Worm (Caenorhabditis elegans) whole organism, mixed stage, embryonic: ENCODE results near the gene F22B8.7.

Experiments used
- M03D4.4 ChIP-seq: sonication (generic microtip); optimal IDR thresholded peaks from 2 replicates; lab custom pipeline; 2017; ENCODE audit warnings: mild to moderate bottlenecking, missing genetic modification characterization, missing compliant biosample characterization
- ceh-43 ChIP-seq: fragments of 200-800 bp; sonication (Bioruptor generic); optimal IDR thresholded peaks from 2 replicates; lab custom pipeline; 2018; ENCODE audit warnings: mild to moderate bottlenecking, missing genetic modification characterization, moderate library complexity, missing compliant biosample characterization
- drap-1 ChIP-seq: fragments of 200-800 bp; sonication (Bioruptor generic); optimal IDR thresholded peaks from 3 replicates; lab custom pipeline; 2018; ENCODE audit warnings: mild to moderate bottlenecking, missing genetic modification characterization, missing compliant biosample characterization
- elt-1 ChIP-seq: sonication (generic microtip); optimal IDR thresholded peaks from 2 replicates; lab custom pipeline; 2017; ENCODE audit warnings: missing genetic modification characterization, mild to moderate bottlenecking, missing compliant biosample characterization, antibody characterized with exemption, moderate library complexity, borderline replicate concordance; ENCODE audit not compliant: insufficient read depth
- nhr-12 ChIP-seq: fragments of 150-350 bp; optimal IDR thresholded peaks from 2 replicates; lab custom pipeline; 2014; ENCODE audit warnings: missing biosample characterization, missing genetic modification characterization
- nhr-28 ChIP-seq: fragments of 150-350 bp; optimal IDR thresholded peaks from 2 replicates; lab custom pipeline; 2014; ENCODE audit warnings: missing biosample characterization, missing genetic modification characterization
- pha-4 ChIP-seq: fragments of 150-350 bp; optimal IDR thresholded peaks from 2 replicates; lab custom pipeline; 2018; ENCODE audit warnings: missing biosample characterization, missing genetic modification reagents, missing genetic modification characterization
- snpc-4 ChIP-seq: fragments of 150-350 bp; optimal IDR thresholded peaks from 2 replicates; lab custom pipeline; 2014; ENCODE audit warnings: missing biosample characterization, missing genetic modification characterization
- unc-39 ChIP-seq: fragments of 150-350 bp; optimal IDR thresholded peaks from 2 replicates; lab custom pipeline; 2014; ENCODE audit warnings: missing biosample characterization, missing genetic modification characterization

- TF ChIP-seq M03D4.4 (no peak), pha-4 (tag; lab: Kevin White, UChicago) (no peak), elt-1 (tag; lab: Kevin White, UChicago) (no peak), snpc-4 (tag; lab: Kevin White, UChicago) (no peak), drap-1 (GFP tag; lab: Kevin White, UChicago) (no peak), unc-39 (tag; lab: Kevin White, UChicago) (no peak), ceh-43 (GFP tag; lab: Kevin White, UChicago) (no peak), nhr-12 (no peak), nhr-28 (tag; lab: Kevin White, UChicago) (no peak)
These were observed 48.5 kb upstream of the F22B8.7 start, which contains the start of gene T10C6.15 for ce11 chrV:16045837-16046236.
